Worm (Caenorhabditis elegans) whole organism, early embryonic: Measurements from ENCODE around the gene F26F4.9.

ENCODE experiments used
- B0310.2 ChIP-seq: sonication (generic microtip); optimal IDR thresholded peaks from 2 replicates; lab custom pipeline; 2016; ENCODE audit warnings: mild to moderate bottlenecking, missing genetic modification characterization, missing compliant biosample characterization
- aly-1 ChIP-seq: sonication (generic microtip); optimal IDR thresholded peaks from 2 replicates; lab custom pipeline; 2016; ENCODE audit warnings: missing genetic modification characterization, missing compliant biosample characterization
- ama-1 ChIP-seq: fragments of 150-350 bp; optimal IDR thresholded peaks from 2 replicates; lab custom pipeline; 2014
- ceh-13 ChIP-seq: fragments of 200-800 bp; sonication (Bioruptor generic); optimal IDR thresholded peaks from 2 replicates; lab custom pipeline; 2018; ENCODE audit warnings: mild to moderate bottlenecking, missing genetic modification characterization, missing compliant biosample characterization
- ceh-36 ChIP-seq: sonication (generic microtip); optimal IDR thresholded peaks from 2 replicates; lab custom pipeline; 2016; ENCODE audit warnings: missing genetic modification characterization, inconsistent platforms, missing compliant biosample characterization
- ets-7 ChIP-seq: sonication (generic microtip); optimal IDR thresholded peaks from 2 replicates; lab custom pipeline; 2016; ENCODE audit warnings: missing genotype, missing genetic modification characterization, missing compliant biosample characterization
- flt-1 ChIP-seq: fragments of 200-800 bp; sonication (Bioruptor generic); IDR thresholded peaks from 2 replicates; pipeline ENCODE4 v1.3.6; 2022; ENCODE audit warnings: missing genetic modification characterization, missing compliant biosample characterization
- hmbx-1 ChIP-seq: sonication (generic microtip); optimal IDR thresholded peaks from 2 replicates; lab custom pipeline; 2016; ENCODE audit warnings: mild to moderate bottlenecking, missing genetic modification characterization, missing compliant biosample characterization
- hmg-4 ChIP-seq: fragments of 200-800 bp; sonication (Bioruptor generic); optimal IDR thresholded peaks from 2 replicates; lab custom pipeline; 2018; ENCODE audit warnings: mild to moderate bottlenecking, missing genetic modification characterization, missing compliant biosample characterization
- scrt-1 ChIP-seq: fragments of 200-800 bp; sonication (Bioruptor generic); IDR thresholded peaks from 2 replicates; pipeline ENCODE4 v1.3.6; 2022; ENCODE audit warnings: missing genetic modification characterization, missing compliant biosample characterization
- sea-1 ChIP-seq: fragments of 200-800 bp; sonication (Bioruptor generic); conservative IDR thresholded peaks from 2 replicates; pipeline ENCODE4 v1.3.6; 2022; ENCODE audit warnings: missing genetic modification characterization, missing compliant biosample characterization
- tbx-11 ChIP-seq: fragments of 200-800 bp; sonication (Bioruptor generic); IDR thresholded peaks from 2 replicates; pipeline ENCODE4 v1.3.6; 2022; ENCODE audit warnings: missing genetic modification characterization, missing compliant biosample characterization
- tra-4 ChIP-seq: sonication (generic microtip); optimal IDR thresholded peaks from 2 replicates; lab custom pipeline; 2017; ENCODE audit warnings: missing genetic modification characterization, missing compliant biosample characterization

DNA sequence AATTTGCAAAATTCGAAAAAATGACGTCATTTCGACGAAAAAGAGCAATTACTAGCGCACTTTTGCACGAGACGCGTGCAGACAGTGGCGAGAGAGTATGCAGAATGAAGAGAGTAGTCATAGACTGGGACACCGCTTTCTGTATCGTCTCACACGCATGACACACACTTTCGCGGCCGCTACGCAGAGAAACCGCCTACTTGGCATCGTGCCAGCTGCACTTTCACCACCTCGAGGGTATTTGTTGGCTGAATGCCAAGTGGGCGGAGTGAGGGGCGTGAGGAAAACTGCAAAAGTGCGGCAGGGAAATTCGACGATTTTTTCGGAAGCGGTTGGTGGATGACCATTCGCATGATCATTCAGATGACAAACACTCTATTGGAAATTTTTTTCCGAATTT is 12.6 kb downstream of the F26F4.9 start:
- TF ChIP-seq ets-7 (tag; lab: Kevin White, UChicago) (peak; percentile 5), B0310.2 (tag; lab: Kevin White, UChicago) (peak; percentile 19), scrt-1 (GFP tag; lab: Robert Waterston, UW) (peak; percentile 55; the same call in 1 of the 2 replicates), flt-1 (no peak), ama-1 (no peak), tbx-11 (GFP tag; lab: Robert Waterston, UW) (no peak), hmbx-1 (tag; lab: Kevin White, UChicago) (no peak), aly-1 (tag; lab: Kevin White, UChicago) (no peak), ceh-36 (tag; lab: Kevin White, UChicago) (no peak), hmg-4 (GFP tag; lab: Kevin White, UChicago) (peak; percentile 91), tra-4 (tag; lab: Kevin White, UChicago) (no peak), sea-1 (GFP tag; lab: Robert Waterston, UW) (0 out of 2 replicates have a peak, but pooled peaks have one; percentile 14), ceh-13 (GFP tag; lab: Kevin White, UChicago) (no peak)
